Worm (Caenorhabditis elegans) whole organism, early embryonic: ENCODE data around the gene F59F5.3.
A peak's percentile ranks its signal among the peaks of the same experiment; 100 is the strongest.

ENCODE experiments used
- B0310.2 ChIP-seq: sonication (generic microtip); optimal IDR thresholded peaks from 2 replicates; lab custom pipeline; 2016; ENCODE audit warnings: mild to moderate bottlenecking, missing genetic modification characterization, missing compliant biosample characterization
- F13C5.2 ChIP-seq: sonication (generic microtip); optimal IDR thresholded peaks from 2 replicates; lab custom pipeline; 2017; ENCODE audit warnings: mild to moderate bottlenecking, missing genetic modification characterization, inconsistent platforms, missing compliant biosample characterization
- aly-1 ChIP-seq: sonication (generic microtip); optimal IDR thresholded peaks from 2 replicates; lab custom pipeline; 2016; ENCODE audit warnings: missing genetic modification characterization, missing compliant biosample characterization
- ama-1 ChIP-seq: fragments of 150-350 bp; optimal IDR thresholded peaks from 2 replicates; lab custom pipeline; 2014
- ceh-13 ChIP-seq: fragments of 200-800 bp; sonication (Bioruptor generic); optimal IDR thresholded peaks from 2 replicates; lab custom pipeline; 2018; ENCODE audit warnings: mild to moderate bottlenecking, missing genetic modification characterization, missing compliant biosample characterization
- ceh-36 ChIP-seq: sonication (generic microtip); optimal IDR thresholded peaks from 2 replicates; lab custom pipeline; 2016; ENCODE audit warnings: missing genetic modification characterization, inconsistent platforms, missing compliant biosample characterization
- ets-7 ChIP-seq: sonication (generic microtip); optimal IDR thresholded peaks from 2 replicates; lab custom pipeline; 2016; ENCODE audit warnings: missing genotype, missing genetic modification characterization, missing compliant biosample characterization
- flt-1 ChIP-seq: fragments of 200-800 bp; sonication (Bioruptor generic); IDR thresholded peaks from 2 replicates; pipeline ENCODE4 v1.3.6; 2022; ENCODE audit warnings: missing genetic modification characterization, missing compliant biosample characterization
- hmbx-1 ChIP-seq: sonication (generic microtip); optimal IDR thresholded peaks from 2 replicates; lab custom pipeline; 2016; ENCODE audit warnings: mild to moderate bottlenecking, missing genetic modification characterization, missing compliant biosample characterization
- hmg-4 ChIP-seq: fragments of 200-800 bp; sonication (Bioruptor generic); optimal IDR thresholded peaks from 2 replicates; lab custom pipeline; 2018; ENCODE audit warnings: mild to moderate bottlenecking, missing genetic modification characterization, missing compliant biosample characterization
- hnd-1 ChIP-seq: sonication (generic microtip); optimal IDR thresholded peaks from 2 replicates; lab custom pipeline; 2016; ENCODE audit warnings: missing genetic modification characterization, missing compliant biosample characterization
- pes-1 ChIP-seq: fragments of 200-800 bp; sonication (Bioruptor generic); IDR thresholded peaks from 2 replicates; pipeline ENCODE4 v1.3.6; 2022; ENCODE audit warnings: missing genetic modification reagents, missing genetic modification characterization, missing compliant biosample characterization
- scrt-1 ChIP-seq: fragments of 200-800 bp; sonication (Bioruptor generic); IDR thresholded peaks from 2 replicates; pipeline ENCODE4 v1.3.6; 2022; ENCODE audit warnings: missing genetic modification characterization, missing compliant biosample characterization
- sea-1 ChIP-seq: fragments of 200-800 bp; sonication (Bioruptor generic); conservative IDR thresholded peaks from 2 replicates; pipeline ENCODE4 v1.3.6; 2022; ENCODE audit warnings: missing genetic modification characterization, missing compliant biosample characterization
- tbx-11 ChIP-seq: fragments of 200-800 bp; sonication (Bioruptor generic); IDR thresholded peaks from 2 replicates; pipeline ENCODE4 v1.3.6; 2022; ENCODE audit warnings: missing genetic modification characterization, missing compliant biosample characterization
- tbx-37 ChIP-seq: fragments of 200-800 bp; sonication (Bioruptor generic); conservative IDR thresholded peaks from 2 replicates; pipeline ENCODE4 v1.3.6; 2022; ENCODE audit warnings: missing genetic modification reagents, missing genetic modification characterization, missing compliant biosample characterization
- tra-4 ChIP-seq: sonication (generic microtip); optimal IDR thresholded peaks from 2 replicates; lab custom pipeline; 2017; ENCODE audit warnings: missing genetic modification characterization, missing compliant biosample characterization

The F59F5.3 gene

ce11 chrX:10569185-10569584 lies 27.0 kb upstream of the F59F5.3 start, which contains the start of gene bet-2:
Gene bet-2 (plus strand): TSS chrX:10569273.
- TF ChIP-seq hmbx-1 (tag; lab: Kevin White, UChicago) (no peak), tbx-37 (GFP tag; lab: Robert Waterston, UW) (no peak), F13C5.2 (tag; lab: Kevin White, UChicago) (no peak), hnd-1 (tag; lab: Kevin White, UChicago) (no peak), pes-1 (GFP tag; lab: Robert Waterston, UW) (no peak), sea-1 (GFP tag; lab: Robert Waterston, UW) (no peak), ceh-13 (no peak), ama-1 (lab: Kevin White, UChicago) (no peak), hmg-4 (GFP tag; lab: Kevin White, UChicago) (no peak), flt-1 (GFP tag; lab: Robert Waterston, UW) (no peak)

- TF ChIP-seq aly-1 (peak; percentile 20), B0310.2 (tag; lab: Kevin White, UChicago) (peak; percentile 53), ama-1 (lab: Kevin White, UChicago) (no peak), tra-4 (no peak), hnd-1 (tag; lab: Kevin White, UChicago) (no peak), F13C5.2 (tag; lab: Kevin White, UChicago) (peak; percentile 87), tbx-37 (GFP tag; lab: Robert Waterston, UW) (no peak; the same call in 1 of the 2 replicates), ets-7 (tag; lab: Kevin White, UChicago) (peak; percentile 43), ceh-36 (no peak), flt-1 (GFP tag; lab: Robert Waterston, UW) (peak; percentile 22), tbx-11 (GFP tag; lab: Robert Waterston, UW) (no peak), sea-1 (GFP tag; lab: Robert Waterston, UW) (0 out of 2 replicates have a peak, but pooled peaks have one; percentile 75), hmbx-1 (tag; lab: Kevin White, UChicago) (no peak), scrt-1 (GFP tag; lab: Robert Waterston, UW) (no peak), hmg-4 (GFP tag; lab: Kevin White, UChicago) (peak; percentile 90), pes-1 (GFP tag; lab: Robert Waterston, UW) (0 out of 2 replicates have a peak, but pooled peaks have one; percentile 6), ceh-13 (peak; percentile 9)
Observed at ce11 chrX:10568385-10569149, 26.4 kb upstream of the F59F5.3 start.

ce11 chrX:10566775-10567174 lies 24.6 kb upstream of the F59F5.3 start:
- no peak for TF ChIP-seq ceh-36
- no peak for TF ChIP-seq hmg-4 (GFP tag; lab: Kevin White, UChicago)
- TF ChIP-seq hmbx-1 (tag; lab: Kevin White, UChicago): no peak
- TF ChIP-seq aly-1: no peak
- TF ChIP-seq B0310.2 (tag; lab: Kevin White, UChicago): no peak
- TF ChIP-seq tbx-37 (GFP tag; lab: Robert Waterston, UW): no peak

- TF ChIP-seq B0310.2 (tag; lab: Kevin White, UChicago) (no peak), pes-1 (GFP tag; lab: Robert Waterston, UW) (no peak), ets-7 (tag; lab: Kevin White, UChicago) (no peak), ama-1 (lab: Kevin White, UChicago) (no peak), tbx-37 (GFP tag; lab: Robert Waterston, UW) (no peak), ceh-36 (no peak), aly-1 (no peak)
Observed at ce11 chrX:10559203-10559602, 17.0 kb upstream of the F59F5.3 start, which contains the start of gene F59F5.7. Gene F59F5.7 (plus strand): TSS chrX:10559503.

ce11 chrX:10556764-10557163 lies 14.6 kb upstream of the F59F5.3 start:
- no peak for TF ChIP-seq hnd-1 (tag; lab: Kevin White, UChicago)
- no peak for TF ChIP-seq hmg-4 (GFP tag; lab: Kevin White, UChicago)
- no peak for TF ChIP-seq aly-1
- no peak for TF ChIP-seq ama-1 (lab: Kevin White, UChicago)
- no peak for TF ChIP-seq ceh-36
- TF ChIP-seq flt-1 (GFP tag; lab: Robert Waterston, UW): no peak
- no peak for TF ChIP-seq B0310.2 (tag; lab: Kevin White, UChicago)
- TF ChIP-seq scrt-1 (GFP tag; lab: Robert Waterston, UW): no peak
- no peak for TF ChIP-seq sea-1 (GFP tag; lab: Robert Waterston, UW)
- TF ChIP-seq ceh-13: no peak
- TF ChIP-seq hmbx-1 (tag; lab: Kevin White, UChicago): no peak
- no peak for TF ChIP-seq ets-7 (tag; lab: Kevin White, UChicago)
- TF ChIP-seq tra-4: no peak

- peak; percentile 74 for TF ChIP-seq F13C5.2 (tag; lab: Kevin White, UChicago)
- TF ChIP-seq ceh-13: no peak
- TF ChIP-seq ama-1 (lab: Kevin White, UChicago): no peak
- no peak; the same call in 1 of the 2 replicates for TF ChIP-seq flt-1 (GFP tag; lab: Robert Waterston, UW)
- TF ChIP-seq hmg-4 (GFP tag; lab: Kevin White, UChicago): peak; percentile 96
- no peak for TF ChIP-seq scrt-1 (GFP tag; lab: Robert Waterston, UW)
- no peak for TF ChIP-seq pes-1 (GFP tag; lab: Robert Waterston, UW)
- no peak for TF ChIP-seq tra-4
- TF ChIP-seq ceh-36: no peak
- TF ChIP-seq ets-7 (tag; lab: Kevin White, UChicago): peak; percentile 40
- peak; percentile 14 for TF ChIP-seq hnd-1 (tag; lab: Kevin White, UChicago)
- TF ChIP-seq B0310.2 (tag; lab: Kevin White, UChicago): no peak
- TF ChIP-seq tbx-37 (GFP tag; lab: Robert Waterston, UW): no peak
- TF ChIP-seq sea-1 (GFP tag; lab: Robert Waterston, UW): peak; percentile 80
- TF ChIP-seq aly-1: peak; percentile 64
Observed at ce11 chrX:10555189-10555964, 13.2 kb upstream of the F59F5.3 start, which contains the start of gene syd-2. Gene syd-2 (minus strand): TSS chrX:10555239.
